Worm (Caenorhabditis elegans): ENCODE measurements around the gene gnrr-5.
A peak's percentile ranks its signal among the peaks of the same experiment; 100 is the strongest.

gnrr-5 gene

DNA sequence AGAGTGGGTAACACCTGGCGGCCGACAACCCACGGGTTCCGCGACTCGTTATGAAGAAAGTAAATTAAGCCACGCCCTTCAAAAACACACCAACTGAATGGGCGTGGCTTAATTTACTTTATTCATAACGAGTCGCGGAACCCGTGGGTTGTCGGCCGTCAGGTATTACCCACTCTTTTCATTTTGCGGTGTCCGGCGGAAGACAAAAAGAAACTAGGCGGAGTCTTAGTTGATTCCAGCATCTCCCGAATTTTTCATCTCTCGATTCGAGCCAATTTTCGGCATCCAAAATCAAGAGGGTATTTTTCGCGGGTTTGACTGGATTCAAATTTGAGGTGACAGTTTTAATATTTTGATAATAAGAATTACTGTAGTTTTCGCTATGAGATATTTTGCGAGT lies 6.9 kb downstream of the gnrr-5 start (continued):
- no peak for TF ChIP-seq attf-3 (GFP tag; conservative IDR thresholded peaks at IDR 0.05)

DNA sequence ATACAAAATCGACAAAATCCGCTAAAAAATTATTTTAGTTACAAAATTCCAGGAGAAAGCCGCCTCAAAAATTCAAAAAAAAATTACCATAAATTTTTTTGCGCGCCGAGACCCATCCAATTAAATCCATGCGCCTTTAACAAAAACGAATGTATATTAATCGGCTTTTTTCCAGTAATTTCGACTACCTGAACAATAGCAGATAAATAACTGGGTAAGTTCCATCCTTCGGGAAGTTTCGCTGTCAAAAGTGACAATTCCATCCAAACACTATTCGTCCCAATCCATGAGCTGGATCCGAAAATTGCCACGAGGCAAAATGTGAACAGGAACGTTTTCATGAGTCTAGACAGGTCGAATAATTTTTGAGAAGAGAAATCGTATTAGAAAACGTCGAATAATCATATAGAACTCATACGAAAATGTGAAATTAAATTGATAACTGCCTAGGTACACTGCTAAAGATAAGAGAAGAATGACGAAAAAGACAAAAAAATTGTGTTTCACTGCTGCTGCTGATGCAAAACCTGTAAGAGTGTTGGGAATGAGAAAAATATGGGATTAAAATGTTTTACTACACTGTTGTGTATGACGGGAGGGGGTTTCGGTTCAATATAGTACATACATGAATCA lies 11.7 kb downstream of the gnrr-5 start, which contains the start of gene rft-1:
rft-1 (minus strand) TSS at position 475 of the 633 bp plus-strand sequence.
- TF ChIP-seq F22D6.2 (tag; optimal IDR thresholded peaks at IDR 0.05) (no peak), lin-26 (GFP tag; IDR thresholded peaks at IDR 0.05) (no peak), nhr-80 (tag; optimal IDR thresholded peaks at IDR 0.05) (peak; percentile 47), him-1 (tag; optimal IDR thresholded peaks at IDR 0.05) (peak; percentile 40), mel-28 (tag; optimal IDR thresholded peaks at IDR 0.05; ENCODE audit: borderline replicate concordance) (no peak)

DNA sequence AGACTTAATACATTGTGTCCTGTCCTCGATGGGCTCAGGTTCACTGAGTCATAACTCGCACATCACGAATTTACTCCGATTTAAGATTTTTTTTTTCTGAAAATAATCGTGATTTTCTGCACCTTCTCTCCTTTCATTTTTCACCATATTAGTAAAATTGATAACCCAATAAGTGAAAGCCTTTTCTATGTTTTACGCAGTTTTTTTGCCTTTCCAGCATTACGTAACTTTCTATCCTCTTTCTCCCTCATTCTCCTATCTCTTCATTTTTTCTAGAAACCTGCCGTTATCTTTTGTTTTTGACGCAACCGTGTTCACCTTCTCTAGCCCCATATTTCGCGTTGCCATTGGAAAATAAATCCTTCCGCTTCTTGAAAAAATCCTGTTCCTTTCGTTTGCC lies 17.3 kb downstream of the gnrr-5 start:
- no peak for TF ChIP-seq egrh-3 (GFP tag; IDR thresholded peaks at IDR 0.05)
- no peak for TF ChIP-seq B0261.1 (tag; optimal IDR thresholded peaks at IDR 0.05)
- TF ChIP-seq dox-1 (GFP tag; IDR thresholded peaks at IDR 0.05), result no peak
- no peak for TF ChIP-seq cebp-2 (GFP tag; IDR thresholded peaks at IDR 0.05)
- TF ChIP-seq pha-4 (tag; optimal IDR thresholded peaks at IDR 0.05), result no peak
- no peak for TF ChIP-seq nfyb-1 (GFP tag; IDR thresholded peaks at IDR 0.05)
- no peak for TF ChIP-seq let-607 (tag; optimal IDR thresholded peaks at IDR 0.05)
- no peak for TF ChIP-seq nfya-1 (tag; optimal IDR thresholded peaks at IDR 0.05; ENCODE audit: borderline replicate concordance, insufficient read depth)
- no peak for TF ChIP-seq athp-1 (tag; optimal IDR thresholded peaks at IDR 0.05)
- TF ChIP-seq F23B12.7 (tag; optimal IDR thresholded peaks at IDR 0.05; ENCODE audit: insufficient read depth), result no peak
- TF ChIP-seq ztf-18 (tag; optimal IDR thresholded peaks at IDR 0.05), result no peak
- no peak for TF ChIP-seq nhr-90 (tag; optimal IDR thresholded peaks at IDR 0.05)
- no peak for TF ChIP-seq mcd-1 (GFP tag; IDR thresholded peaks at IDR 0.05)
- no peak for TF ChIP-seq ceh-91 (GFP tag; IDR thresholded peaks at IDR 0.05)
- TF ChIP-seq ama-1 (optimal IDR thresholded peaks at IDR 0.05), result no peak
- TF ChIP-seq ama-1 (GFP tag; optimal IDR thresholded peaks at IDR 0.05), result no peak
- TF ChIP-seq snpc-4 (GFP tag; optimal IDR thresholded peaks at IDR 0.05), result no peak
- TF ChIP-seq snpc-4 (tag; optimal IDR thresholded peaks at IDR 0.05), result no peak
- no peak for TF ChIP-seq lir-1 (GFP tag; conservative IDR thresholded peaks at IDR 0.05)
- TF ChIP-seq aptf-3 (GFP tag; IDR thresholded peaks at IDR 0.05), result no peak
- TF ChIP-seq lsy-27 (tag; optimal IDR thresholded peaks at IDR 0.05; ENCODE audit: borderline replicate concordance, insufficient read depth), result no peak
- no peak for TF ChIP-seq C17E4.6 (GFP tag; IDR thresholded peaks at IDR 0.05)

DNA sequence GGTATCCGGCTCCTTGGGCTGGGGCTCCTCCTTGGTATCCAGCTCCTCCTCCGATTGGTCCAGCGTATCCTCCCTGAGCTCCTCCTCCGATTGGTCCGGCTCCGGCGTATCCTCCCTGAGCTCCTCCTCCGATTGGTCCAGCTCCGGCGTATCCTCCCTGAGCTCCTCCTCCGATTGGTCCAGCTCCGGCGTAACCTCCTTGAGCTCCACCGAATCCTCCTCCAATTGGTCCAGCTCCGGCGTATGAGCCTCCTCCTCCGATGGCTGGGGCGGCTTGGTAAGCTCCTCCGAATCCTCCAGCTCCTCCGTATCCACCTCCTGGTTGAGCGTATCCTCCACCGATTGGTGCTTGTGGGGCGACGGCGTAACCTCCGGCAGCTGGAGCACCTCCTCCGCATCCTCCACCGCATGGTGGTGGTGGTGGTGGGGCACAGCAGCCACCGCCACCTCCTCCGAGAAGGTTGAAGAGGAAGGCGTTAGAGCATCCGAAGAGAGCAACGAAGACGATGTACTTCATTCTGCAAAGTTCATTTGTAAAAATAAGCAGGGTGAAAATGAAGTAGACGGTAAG lies 19.0 kb downstream of the gnrr-5 start, which contains the start of gene Y47D7A.13:
Y47D7A.13 (minus strand) TSS at position 517 of the 571 bp plus-strand sequence.
- TF ChIP-seq F33H1.4 (GFP tag; IDR thresholded peaks at IDR 0.05) (0 out of 2 replicates have a peak, but pooled peaks have one; percentile 24), lin-40 (tag; optimal IDR thresholded peaks at IDR 0.05) (no peak), nfyb-1 (GFP tag; IDR thresholded peaks at IDR 0.05) (no peak), ceh-79 (tag; optimal IDR thresholded peaks at IDR 0.05) (peak; percentile 22), F37B4.10 (GFP tag; IDR thresholded peaks at IDR 0.05) (no peak), lsy-27 (tag; optimal IDR thresholded peaks at IDR 0.05; ENCODE audit: borderline replicate concordance, insufficient read depth) (no peak), egrh-3 (GFP tag; IDR thresholded peaks at IDR 0.05) (peak; percentile 93), zfh-2 (GFP tag; conservative IDR thresholded peaks at IDR 0.05) (peak; percentile 70)

All from whole organism, young adult.